Fruit fly (Drosophila melanogaster) whole organism, prepupa: ENCODE results near the gene CG15200.

ENCODE experiments used
- CG10669 ChIP-seq: fragments of 200-800 bp; sonication (Bioruptor generic); optimal IDR thresholded peaks from 3 replicates; lab custom pipeline; 2018; ENCODE audit warnings: missing biosample characterization, mild to moderate bottlenecking, missing genetic modification characterization, moderate library complexity
- CG15336 ChIP-seq: fragments of 200-800 bp; sonication (Bioruptor generic); IDR thresholded peaks from 2 replicates; pipeline ENCODE4 v1.3.6; 2022; ENCODE audit warnings: missing biosample characterization, missing genetic modification characterization
- CG16779 ChIP-seq: fragments of 200-800 bp; sonication (Bioruptor generic); optimal IDR thresholded peaks from 3 replicates; lab custom pipeline; 2017; ENCODE audit warnings: missing biosample characterization, mild to moderate bottlenecking, missing genetic modification characterization
- CG34406 ChIP-seq: fragments of 200-800 bp; sonication (Bioruptor generic); optimal IDR thresholded peaks from 3 replicates; lab custom pipeline; 2016; ENCODE audit warnings: missing biosample characterization, missing genetic modification characterization
- CG3919 ChIP-seq: fragments of 200-800 bp; sonication (Bioruptor generic); optimal IDR thresholded peaks from 3 replicates; lab custom pipeline; 2016; ENCODE audit warnings: missing biosample characterization, missing genetic modification characterization
- CG6163 ChIP-seq: fragments of 200-800 bp; sonication (Bioruptor generic); IDR thresholded peaks from 3 replicates; pipeline ENCODE4 v1.3.6; 2022; ENCODE audit warnings: missing biosample characterization, missing genetic modification characterization
- CG6792 ChIP-seq: fragments of 200-800 bp; sonication (Bioruptor generic); optimal IDR thresholded peaks from 3 replicates; lab custom pipeline; 2016; ENCODE audit warnings: missing biosample characterization, missing genetic modification characterization
- CG6808 ChIP-seq: fragments of 200-800 bp; sonication (Bioruptor generic); optimal IDR thresholded peaks from 3 replicates; lab custom pipeline; 2017; ENCODE audit warnings: missing biosample characterization, missing genetic modification characterization, mild to moderate bottlenecking, moderate library complexity, missing genetic modification reagents
- CG6854 ChIP-seq: fragments of 200-800 bp; sonication (Bioruptor generic); optimal IDR thresholded peaks from 2 replicates; lab custom pipeline; 2017; ENCODE audit warnings: missing biosample characterization, mild to moderate bottlenecking, missing genetic modification characterization
- CG8119 ChIP-seq: fragments of 200-800 bp; sonication (Bioruptor generic); IDR thresholded peaks from 3 replicates; pipeline ENCODE4 v1.3.6; 2022; ENCODE audit warnings: missing biosample characterization, missing genetic modification characterization
- CG8319 ChIP-seq: fragments of 200-800 bp; sonication (Bioruptor generic); optimal IDR thresholded peaks from 3 replicates; lab custom pipeline; 2016; ENCODE audit warnings: missing biosample characterization, missing genetic modification characterization
- CG8632 ChIP-seq: fragments of 200-800 bp; sonication (Bioruptor generic); optimal IDR thresholded peaks from 3 replicates; lab custom pipeline; 2016; ENCODE audit warnings: missing biosample characterization, missing genetic modification characterization
- CG9139 ChIP-seq: fragments of 200-800 bp; sonication (Bioruptor generic); optimal IDR thresholded peaks from 3 replicates; lab custom pipeline; 2017; ENCODE audit warnings: missing biosample characterization, mild to moderate bottlenecking, missing genetic modification characterization
- Eip75B ChIP-seq: fragments of 200-800 bp; sonication (Bioruptor generic); optimal IDR thresholded peaks from 3 replicates; lab custom pipeline; 2016; ENCODE audit warnings: missing biosample characterization, missing genetic modification characterization
- Eip78C ChIP-seq: fragments of 200-800 bp; sonication (Bioruptor generic); peaks from one replicate; lab custom pipeline; 2016; ENCODE audit warnings: missing biosample characterization, missing genetic modification characterization
- Eip93F ChIP-seq: fragments of 200-800 bp; sonication (Bioruptor generic); optimal IDR thresholded peaks from 2 replicates; lab custom pipeline; 2016; ENCODE audit warnings: missing biosample characterization, mild to moderate bottlenecking, missing genetic modification characterization
- Gug ChIP-seq: fragments of 200-800 bp; sonication (Bioruptor generic); IDR thresholded peaks from 2 replicates; pipeline ENCODE4 v1.3.6; 2022; ENCODE audit warnings: missing biosample characterization, missing genetic modification characterization
- Hr38 ChIP-seq: sonication (Bioruptor generic); optimal IDR thresholded peaks from 2 replicates; lab custom pipeline; 2016; ENCODE audit warnings: missing biosample characterization, missing genetic modification characterization
- Lpt ChIP-seq: fragments of 200-800 bp; sonication (Bioruptor generic); optimal IDR thresholded peaks from 3 replicates; lab custom pipeline; 2016; ENCODE audit warnings: missing biosample characterization, missing genetic modification characterization
- Met ChIP-seq: fragments of 200-800 bp; sonication (Bioruptor generic); optimal IDR thresholded peaks from 3 replicates; lab custom pipeline; 2016; ENCODE audit warnings: missing biosample characterization, missing genetic modification characterization
- OdsH ChIP-seq: fragments of 200-800 bp; sonication (Bioruptor generic); optimal IDR thresholded peaks from 3 replicates; lab custom pipeline; 2016; ENCODE audit warnings: missing biosample characterization, missing genetic modification characterization
- Sox102F ChIP-seq: fragments of 200-800 bp; sonication (Bioruptor generic); optimal IDR thresholded peaks from 2 replicates; lab custom pipeline; 2016; ENCODE audit warnings: missing biosample characterization, mild to moderate bottlenecking, missing genetic modification characterization
- Sox14 ChIP-seq: fragments of 200-800 bp; sonication (Bioruptor generic); optimal IDR thresholded peaks from 3 replicates; lab custom pipeline; 2016; ENCODE audit warnings: missing biosample characterization, missing genetic modification characterization
- Sox15 ChIP-seq: fragments of 200-800 bp; sonication (Bioruptor generic); optimal IDR thresholded peaks from 3 replicates; lab custom pipeline; 2016; ENCODE audit warnings: missing biosample characterization, missing genetic modification characterization
- achi ChIP-seq: fragments of 200-800 bp; sonication (Bioruptor generic); optimal IDR thresholded peaks from 3 replicates; lab custom pipeline; 2016; ENCODE audit warnings: missing biosample characterization, missing genetic modification characterization
- acj6 ChIP-seq: fragments of 200-800 bp; sonication (Bioruptor generic); optimal IDR thresholded peaks from 3 replicates; lab custom pipeline; 2016; ENCODE audit warnings: missing biosample characterization, missing genetic modification characterization
- dsx ChIP-seq: fragments of 200-800 bp; optimal IDR thresholded peaks from 3 replicates; lab custom pipeline; 2019; ENCODE audit warnings: missing biosample characterization, mild to moderate bottlenecking, missing genetic modification characterization, moderate library complexity; ENCODE audit not compliant: poor library complexity, severe bottlenecking
- esn ChIP-seq: fragments of 200-800 bp; sonication (Bioruptor generic); optimal IDR thresholded peaks from 2 replicates; lab custom pipeline; 2016; ENCODE audit warnings: missing biosample characterization, mild to moderate bottlenecking, missing genetic modification characterization, moderate library complexity
- fkh ChIP-seq: fragments of 200-800 bp; sonication (Bioruptor generic); optimal IDR thresholded peaks from 3 replicates; lab custom pipeline; 2017; ENCODE audit warnings: missing biosample characterization, mild to moderate bottlenecking, missing genetic modification characterization, moderate library complexity
- lz ChIP-seq: fragments of 200-800 bp; sonication (Bioruptor generic); optimal IDR thresholded peaks from 3 replicates; lab custom pipeline; 2016; ENCODE audit warnings: missing biosample characterization, missing genetic modification characterization
- net ChIP-seq: fragments of 200-800 bp; sonication (Bioruptor generic); optimal IDR thresholded peaks from 3 replicates; lab custom pipeline; 2016; ENCODE audit warnings: missing biosample characterization, missing genetic modification characterization
- pdm3 ChIP-seq: fragments of 200-800 bp; sonication (Bioruptor generic); optimal IDR thresholded peaks from 3 replicates; lab custom pipeline; 2016; ENCODE audit warnings: missing biosample characterization, missing genetic modification characterization
- spab ChIP-seq: fragments of 200-800 bp; sonication (Bioruptor generic); optimal IDR thresholded peaks from 2 replicates; lab custom pipeline; 2017; ENCODE audit warnings: missing biosample characterization, mild to moderate bottlenecking, missing genetic modification characterization, missing genetic modification reagents
- svp ChIP-seq: fragments of 200-800 bp; sonication (Bioruptor generic); peaks from one replicate; lab custom pipeline; 2016; ENCODE audit warnings: missing biosample characterization, missing genetic modification characterization
- topi ChIP-seq: fragments of 200-800 bp; sonication (Bioruptor generic); optimal IDR thresholded peaks from 3 replicates; lab custom pipeline; 2016; ENCODE audit warnings: missing biosample characterization, missing genetic modification characterization

The CG15200 gene

dm6 chrX:11154511-11155197 lies 28.1 kb upstream of the CG15200 start (continued):
- TF ChIP-seq CG6808 (GFP tag; lab: Kevin White, UChicago) (peak; percentile 8), Hr38 (GFP tag; lab: Kevin White, UChicago) (no peak), CG6854 (GFP tag; lab: Kevin White, UChicago) (no peak), CG34406 (GFP tag; lab: Kevin White, UChicago) (peak; percentile 24), CG15336 (GFP tag; lab: Robert Waterston, UW) (no peak; the same call in 1 of the 2 replicates), Eip75B (GFP tag; lab: Kevin White, UChicago) (no peak), Lpt (GFP tag; lab: Kevin White, UChicago) (no peak), CG6792 (GFP tag; lab: Kevin White, UChicago) (no peak), OdsH (GFP tag; lab: Kevin White, UChicago) (no peak)
- TF ChIP-seq, all 60 proteins: peak for 13

- TF ChIP-seq achi (GFP tag; lab: Kevin White, UChicago) (peak; percentile 2), Eip93F (GFP tag; lab: Kevin White, UChicago) (no peak), CG10669 (GFP tag; lab: Kevin White, UChicago) (no peak), CG8319 (GFP tag; lab: Kevin White, UChicago) (no peak), spab (GFP tag; lab: Kevin White, UChicago) (no peak), topi (GFP tag; lab: Kevin White, UChicago) (no peak), esn (GFP tag; lab: Kevin White, UChicago) (peak; percentile 17), dsx (GFP tag; lab: Kevin White, UChicago) (peak; percentile 74), Hr38 (GFP tag; lab: Kevin White, UChicago) (no peak), acj6 (GFP tag; lab: Kevin White, UChicago) (peak; percentile 32), net (GFP tag; lab: Kevin White, UChicago) (no peak), CG34406 (GFP tag; lab: Kevin White, UChicago) (no peak), Eip78C (GFP tag; lab: Kevin White, UChicago) (peak; percentile 78), Eip75B (GFP tag; lab: Kevin White, UChicago) (no peak), CG15336 (GFP tag; lab: Robert Waterston, UW) (0 out of 2 replicates have a peak, but pooled peaks have one; percentile 31), CG6792 (GFP tag; lab: Kevin White, UChicago) (peak; percentile 16), CG9139 (GFP tag; lab: Kevin White, UChicago) (peak; percentile 1), Gug (0 out of 2 replicates have a peak, but pooled peaks have one; percentile 12), pdm3 (GFP tag; lab: Kevin White, UChicago) (peak; percentile 27), Lpt (GFP tag; lab: Kevin White, UChicago) (no peak), CG6854 (GFP tag; lab: Kevin White, UChicago) (no peak), CG6163 (GFP tag; lab: Robert Waterston, UW) (peak; percentile 5; the same call in 1 of the 3 replicates), CG16779 (tag; lab: Kevin White, UChicago) (no peak), CG8632 (GFP tag; lab: Kevin White, UChicago) (no peak), svp (GFP tag; lab: Kevin White, UChicago) (no peak), Met (GFP tag; lab: Kevin White, UChicago) (no peak), fkh (GFP tag; lab: Kevin White, UChicago) (no peak), Sox14 (GFP tag; lab: Kevin White, UChicago) (no peak), CG3919 (peak; percentile 11), Sox15 (GFP tag; lab: Kevin White, UChicago) (no peak), lz (GFP tag; lab: Kevin White, UChicago) (no peak), CG8119 (GFP tag; lab: Robert Waterston, UW) (peak; percentile 41; the same call in 2 of the 3 replicates), Sox102F (no peak)
These were observed 26.7 kb upstream of the CG15200 start for dm6 chrX:11155808-11156589.
